Worm (Caenorhabditis elegans) whole organism, early embryonic: ENCODE results near the gene col-126.

Source experiments
- B0310.2 ChIP-seq: sonication (generic microtip); optimal IDR thresholded peaks from 2 replicates; lab custom pipeline; 2016; ENCODE audit warnings: mild to moderate bottlenecking, missing genetic modification characterization, missing compliant biosample characterization
- ama-1 ChIP-seq: fragments of 150-350 bp; optimal IDR thresholded peaks from 2 replicates; lab custom pipeline; 2014
- ceh-13 ChIP-seq: fragments of 200-800 bp; sonication (Bioruptor generic); optimal IDR thresholded peaks from 2 replicates; lab custom pipeline; 2018; ENCODE audit warnings: mild to moderate bottlenecking, missing genetic modification characterization, missing compliant biosample characterization
- flt-1 ChIP-seq: fragments of 200-800 bp; sonication (Bioruptor generic); IDR thresholded peaks from 2 replicates; pipeline ENCODE4 v1.3.6; 2022; ENCODE audit warnings: missing genetic modification characterization, missing compliant biosample characterization
- hmbx-1 ChIP-seq: sonication (generic microtip); optimal IDR thresholded peaks from 2 replicates; lab custom pipeline; 2016; ENCODE audit warnings: mild to moderate bottlenecking, missing genetic modification characterization, missing compliant biosample characterization
- hmg-4 ChIP-seq: fragments of 200-800 bp; sonication (Bioruptor generic); optimal IDR thresholded peaks from 2 replicates; lab custom pipeline; 2018; ENCODE audit warnings: mild to moderate bottlenecking, missing genetic modification characterization, missing compliant biosample characterization
- hnd-1 ChIP-seq: sonication (generic microtip); optimal IDR thresholded peaks from 2 replicates; lab custom pipeline; 2016; ENCODE audit warnings: missing genetic modification characterization, missing compliant biosample characterization
- scrt-1 ChIP-seq: fragments of 200-800 bp; sonication (Bioruptor generic); IDR thresholded peaks from 2 replicates; pipeline ENCODE4 v1.3.6; 2022; ENCODE audit warnings: missing genetic modification characterization, missing compliant biosample characterization
- tbx-11 ChIP-seq: fragments of 200-800 bp; sonication (Bioruptor generic); IDR thresholded peaks from 2 replicates; pipeline ENCODE4 v1.3.6; 2022; ENCODE audit warnings: missing genetic modification characterization, missing compliant biosample characterization
- tra-4 ChIP-seq: sonication (generic microtip); optimal IDR thresholded peaks from 2 replicates; lab custom pipeline; 2017; ENCODE audit warnings: missing genetic modification characterization, missing compliant biosample characterization

DNA sequence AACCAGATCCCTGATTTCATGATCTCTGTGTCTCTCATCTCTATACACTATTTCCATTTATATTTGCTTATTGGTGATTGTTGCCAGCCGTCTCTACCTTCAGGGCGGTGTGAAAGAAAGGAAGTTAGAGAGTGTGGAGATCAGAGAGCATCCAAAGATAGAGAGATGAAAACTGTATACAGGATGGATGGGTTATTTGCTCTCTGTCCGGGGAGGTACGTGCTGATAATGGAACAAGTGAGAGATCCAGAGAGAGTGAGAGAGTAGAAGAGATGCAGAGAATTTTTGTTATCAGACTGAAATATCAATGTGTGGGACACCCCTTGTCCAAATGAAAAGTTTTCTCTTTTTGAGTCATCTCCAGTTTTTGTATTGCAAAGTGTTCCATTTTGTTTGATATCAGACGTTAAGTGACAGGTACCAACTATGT is 20.9 kb downstream of the col-126 start:
- TF ChIP-seq ama-1 (lab: Kevin White, UChicago) (no peak), scrt-1 (GFP tag; lab: Robert Waterston, UW) (no peak), hmg-4 (GFP tag; lab: Kevin White, UChicago) (no peak), tra-4 (no peak), tbx-11 (GFP tag; lab: Robert Waterston, UW) (no peak), flt-1 (GFP tag; lab: Robert Waterston, UW) (no peak), hmbx-1 (tag; lab: Kevin White, UChicago) (no peak), ceh-13 (GFP tag; lab: Kevin White, UChicago) (no peak), hnd-1 (no peak), B0310.2 (no peak)
